Worm (Caenorhabditis elegans) whole organism, L1 larva: ENCODE results near the gene gcy-9.

Experiments
- C04F5.9 ChIP-seq: sonication (generic microtip); optimal IDR thresholded peaks from 2 replicates; lab custom pipeline; 2016; ENCODE audit warnings: missing genetic modification characterization, missing compliant biosample characterization
- F16B12.6 ChIP-seq: fragments of 150-350 bp; optimal IDR thresholded peaks from 2 replicates; lab custom pipeline; 2014; ENCODE audit warnings: missing biosample characterization, missing genetic modification characterization
- Y116A8C.19 ChIP-seq: sonication (generic microtip); optimal IDR thresholded peaks from 2 replicates; lab custom pipeline; 2016; ENCODE audit warnings: missing compliant biosample characterization, missing genetic modification characterization, borderline replicate concordance
- alr-1 ChIP-seq: fragments of 200-800 bp; sonication (Bioruptor generic); optimal IDR thresholded peaks from 2 replicates; lab custom pipeline; 2018; ENCODE audit warnings: borderline replicate concordance, mild to moderate bottlenecking, missing genetic modification characterization, missing compliant biosample characterization
- aly-2 ChIP-seq: fragments of 150-350 bp; optimal IDR thresholded peaks from 2 replicates; lab custom pipeline; 2014; ENCODE audit warnings: missing biosample characterization, missing genetic modification characterization
- blmp-1 ChIP-seq: fragments of 150-350 bp; optimal IDR thresholded peaks from 2 replicates; lab custom pipeline; 2014; ENCODE audit warnings: missing biosample characterization, missing genetic modification characterization
- ceh-63 ChIP-seq: fragments of 200-800 bp; sonication (Bioruptor generic); optimal IDR thresholded peaks from 2 replicates; lab custom pipeline; 2018; ENCODE audit warnings: mild to moderate bottlenecking, missing genetic modification characterization, missing compliant biosample characterization
- ceh-8 ChIP-seq: fragments of 200-800 bp; sonication (Bioruptor generic); optimal IDR thresholded peaks from 2 replicates; lab custom pipeline; 2018; ENCODE audit warnings: mild to moderate bottlenecking, missing genetic modification characterization, moderate library complexity, missing compliant biosample characterization
- ces-1 ChIP-seq: fragments of 150-350 bp; optimal IDR thresholded peaks from 2 replicates; lab custom pipeline; 2014; ENCODE audit warnings: missing biosample characterization, missing genetic modification reagents, missing genetic modification characterization
- dsc-1 ChIP-seq: sonication (generic microtip); optimal IDR thresholded peaks from 2 replicates; lab custom pipeline; 2016; ENCODE audit warnings: mild to moderate bottlenecking, missing genetic modification characterization, missing compliant biosample characterization
- efl-1 ChIP-seq, 4 experiments: fragments of 150-350 bp; optimal IDR thresholded peaks in 3 of 4; peaks in 1 of 4; 1 replicate in 1 of 4; 2 replicates in 3 of 4; lab custom pipeline; 2014; ENCODE audit warnings: missing biosample characterization in 2 of 4, missing genetic modification characterization in 2 of 4, missing genetic modification reagents in 2 of 4
- efl-3 ChIP-seq: fragments of 200-800 bp; sonication (Bioruptor generic); optimal IDR thresholded peaks from 2 replicates; lab custom pipeline; 2018; ENCODE audit warnings: mild to moderate bottlenecking, missing genetic modification characterization, missing compliant biosample characterization
- egl-13 ChIP-seq: sonication (generic microtip); optimal IDR thresholded peaks from 2 replicates; lab custom pipeline; 2016; ENCODE audit warnings: missing genotype, missing genetic modification reagents, missing genetic modification characterization, missing compliant biosample characterization
- elt-2 ChIP-seq: sonication (generic microtip); optimal IDR thresholded peaks from 2 replicates; lab custom pipeline; 2016; ENCODE audit warnings: missing genetic modification characterization, mild to moderate bottlenecking, inconsistent platforms, missing compliant biosample characterization, missing genetic modification reagents
- elt-3 ChIP-seq, 6 experiments: fragments of 150-350 bp in 1 of 6; sonication (generic microtip); optimal IDR thresholded peaks; 2 replicates each; lab custom pipeline; 2017 to 2018; ENCODE audit warnings: missing biosample characterization in 6 of 6, missing genetic modification characterization in 6 of 6, inconsistent platforms in 1 of 6
- fkh-10 ChIP-seq: sonication (generic microtip); optimal IDR thresholded peaks from 2 replicates; lab custom pipeline; 2017; ENCODE audit warnings: missing biosample characterization, missing genetic modification reagents, missing genetic modification characterization
- fkh-8 ChIP-seq: sonication (generic microtip); optimal IDR thresholded peaks from 2 replicates; lab custom pipeline; 2016; ENCODE audit warnings: mild to moderate bottlenecking, missing genetic modification characterization, missing compliant biosample characterization
- hpl-2 ChIP-seq: fragments of 150-350 bp; optimal IDR thresholded peaks from 2 replicates; lab custom pipeline; 2014; ENCODE audit warnings: missing biosample characterization, missing genetic modification reagents, missing genetic modification characterization
- irx-1 ChIP-seq: sonication (generic microtip); optimal IDR thresholded peaks from 2 replicates; lab custom pipeline; 2016; ENCODE audit warnings: missing genetic modification characterization, missing compliant biosample characterization
- lin-14 ChIP-seq: fragments of 200-800 bp; sonication (Bioruptor generic); optimal IDR thresholded peaks from 2 replicates; lab custom pipeline; 2018; ENCODE audit warnings: mild to moderate bottlenecking, missing genetic modification characterization, moderate library complexity, missing compliant biosample characterization
- lin-35 ChIP-seq, 2 experiments: fragments of 150-350 bp; optimal IDR thresholded peaks; 2 replicates each; lab custom pipeline; 2014; ENCODE audit warnings: missing biosample characterization in 2 of 2, missing genetic modification characterization in 2 of 2, missing genetic modification reagents in 2 of 2
- mab-9 ChIP-seq: fragments of 200-800 bp; sonication (Bioruptor generic); IDR thresholded peaks from 2 replicates; pipeline ENCODE4 v1.3.6; 2022; ENCODE audit warnings: missing genetic modification reagents, missing genetic modification characterization, missing compliant biosample characterization
- mep-1 ChIP-seq: fragments of 150-350 bp; optimal IDR thresholded peaks from 2 replicates; lab custom pipeline; 2014; ENCODE audit warnings: missing biosample characterization, missing genetic modification characterization
- nhr-237 ChIP-seq: fragments of 150-350 bp; optimal IDR thresholded peaks from 2 replicates; lab custom pipeline; 2014; ENCODE audit warnings: missing biosample characterization, missing genetic modification characterization
- nhr-84 ChIP-seq: sonication (generic microtip); optimal IDR thresholded peaks from 2 replicates; lab custom pipeline; 2017; ENCODE audit warnings: missing biosample characterization, missing genetic modification characterization
- pax-3 ChIP-seq: fragments of 200-800 bp; sonication (Bioruptor generic); optimal IDR thresholded peaks from 2 replicates; lab custom pipeline; 2018; ENCODE audit warnings: mild to moderate bottlenecking, missing genetic modification characterization, moderate library complexity, missing compliant biosample characterization
- pqm-1 ChIP-seq: sonication (generic microtip); optimal IDR thresholded peaks from 3 replicates; lab custom pipeline; 2017; ENCODE audit warnings: missing biosample characterization, missing genetic modification characterization
- rnt-1 ChIP-seq: sonication (generic microtip); optimal IDR thresholded peaks from 2 replicates; lab custom pipeline; 2016; ENCODE audit warnings: mild to moderate bottlenecking, missing genetic modification characterization, moderate library complexity, missing compliant biosample characterization
- snu-23 ChIP-seq: sonication (generic microtip); optimal IDR thresholded peaks from 2 replicates; lab custom pipeline; 2016; ENCODE audit warnings: missing genetic modification characterization, missing compliant biosample characterization
- sptf-1 ChIP-seq: fragments of 150-350 bp; optimal IDR thresholded peaks from 2 replicates; lab custom pipeline; 2014; ENCODE audit warnings: missing biosample characterization, missing genetic modification characterization
- swsn-7 ChIP-seq: sonication (generic microtip); optimal IDR thresholded peaks from 2 replicates; lab custom pipeline; 2016; ENCODE audit warnings: missing genetic modification characterization, missing compliant biosample characterization
- tbx-2 ChIP-seq: sonication (generic microtip); optimal IDR thresholded peaks from 2 replicates; lab custom pipeline; 2016; ENCODE audit warnings: missing genetic modification characterization, missing compliant biosample characterization
- unc-130 ChIP-seq: fragments of 150-350 bp; optimal IDR thresholded peaks from 2 replicates; lab custom pipeline; 2017; ENCODE audit warnings: missing biosample characterization, missing genetic modification characterization, inconsistent platforms
- unc-30 ChIP-seq: sonication (generic microtip); optimal IDR thresholded peaks from 2 replicates; lab custom pipeline; 2017; ENCODE audit warnings: missing biosample characterization, missing genetic modification characterization
- unc-86 ChIP-seq: sonication (generic microtip); optimal IDR thresholded peaks from 2 replicates; lab custom pipeline; 2016; ENCODE audit warnings: missing genetic modification characterization, missing compliant biosample characterization
- zag-1 ChIP-seq: fragments of 150-350 bp; optimal IDR thresholded peaks from 2 replicates; lab custom pipeline; 2014; ENCODE audit warnings: missing biosample characterization, missing genetic modification characterization
- ztf-4 ChIP-seq: fragments of 150-350 bp; optimal IDR thresholded peaks from 2 replicates; lab custom pipeline; 2014; ENCODE audit warnings: missing biosample characterization, missing genetic modification characterization

gcy-9 gene

ce11 chrX:11368417-11368816 lies 30.7 kb upstream of the gcy-9 start, which contains the start of gene ttyh-1:
Gene ttyh-1 (plus strand): TSS chrX:11368717.
- TF ChIP-seq unc-86 (tag; lab: Kevin White, UChicago): no peak
- TF ChIP-seq swsn-7 (tag; lab: Kevin White, UChicago): no peak
- no peak for TF ChIP-seq elt-3 (tag; optimal IDR thresholded peaks at IDR 0.05; lab: Kevin White, UChicago)
- TF ChIP-seq nhr-237 (tag; lab: Kevin White, UChicago): no peak
- TF ChIP-seq ceh-63: no peak
- TF ChIP-seq blmp-1 (tag; lab: Kevin White, UChicago): no peak
- TF ChIP-seq efl-1 (optimal IDR thresholded peaks at IDR 0.05; lab: Kevin White, UChicago): no peak
- no peak for TF ChIP-seq efl-1 (GFP tag; optimal IDR thresholded peaks at IDR 0.05 in 1 of 2; lab: Kevin White, UChicago)
- no peak for TF ChIP-seq unc-30 (tag; lab: Kevin White, UChicago)
- no peak for TF ChIP-seq tbx-2 (tag; lab: Kevin White, UChicago)
- TF ChIP-seq nhr-84 (tag; lab: Kevin White, UChicago): no peak
- no peak for TF ChIP-seq sptf-1 (tag; lab: Kevin White, UChicago)
- TF ChIP-seq elt-2 (tag; lab: Kevin White, UChicago): no peak

- TF ChIP-seq dsc-1 (tag; lab: Kevin White, UChicago) (peak; percentile 52), F16B12.6 (no peak), tbx-2 (tag; lab: Kevin White, UChicago) (no peak), Y116A8C.19 (tag; lab: Kevin White, UChicago) (no peak), ceh-63 (no peak), nhr-84 (tag; lab: Kevin White, UChicago) (no peak), rnt-1 (no peak), lin-14 (peak; percentile 42), fkh-8 (tag; lab: Kevin White, UChicago) (peak; percentile 4)
Measured at ce11 chrX:11367640-11368039, 30.0 kb upstream of the gcy-9 start.

- no peak for TF ChIP-seq zag-1
- TF ChIP-seq efl-1 (optimal IDR thresholded peaks at IDR 0.05; lab: Kevin White, UChicago): no peak
- TF ChIP-seq efl-1 (GFP tag; optimal IDR thresholded peaks at IDR 0.05 in 1 of 2; lab: Kevin White, UChicago): peak in 1 of 2 experiments; percentile 58
- TF ChIP-seq, all 84 proteins: peak for 1
Measured at ce11 chrX:11367087-11367486, 29.4 kb upstream of the gcy-9 start.

- TF ChIP-seq hpl-2 (GFP tag; lab: Kevin White, UChicago) (no peak), swsn-7 (tag; lab: Kevin White, UChicago) (no peak), ceh-8 (GFP tag; lab: Kevin White, UChicago) (no peak), sptf-1 (tag; lab: Kevin White, UChicago) (no peak), ces-1 (no peak), egl-13 (tag; lab: Kevin White, UChicago) (no peak), alr-1 (tag; lab: Kevin White, UChicago) (no peak), elt-2 (tag; lab: Kevin White, UChicago) (no peak), ztf-4 (tag; lab: Kevin White, UChicago) (no peak), efl-3 (no peak), fkh-10 (GFP tag; lab: Kevin White, UChicago) (no peak), aly-2 (no peak), lin-35 (GFP tag; optimal IDR thresholded peaks at IDR 0.05; lab: Kevin White, UChicago) (no peak)
- TF ChIP-seq, all 84 proteins: peak for 0
Measured at ce11 chrX:11365995-11366394, 28.3 kb upstream of the gcy-9 start.

- TF ChIP-seq pax-3 (no peak), mep-1 (tag; lab: Kevin White, UChicago) (no peak), unc-130 (tag; lab: Kevin White, UChicago) (no peak), irx-1 (tag; lab: Kevin White, UChicago) (no peak), pqm-1 (tag; lab: Kevin White, UChicago) (no peak), fkh-8 (tag; lab: Kevin White, UChicago) (no peak), efl-1 (optimal IDR thresholded peaks at IDR 0.05; lab: Kevin White, UChicago) (no peak), efl-1 (GFP tag; optimal IDR thresholded peaks at IDR 0.05 in 1 of 2; lab: Kevin White, UChicago) (peak in 1 of 2 experiments; percentile 34), snu-23 (GFP tag; lab: Kevin White, UChicago) (no peak), C04F5.9 (tag; lab: Kevin White, UChicago) (no peak), mab-9 (GFP tag; lab: Robert Waterston, UW) (no peak), zag-1 (no peak), dsc-1 (tag; lab: Kevin White, UChicago) (no peak), lin-14 (peak; percentile 43), swsn-7 (tag; lab: Kevin White, UChicago) (no peak)
Measured at ce11 chrX:11364914-11365313, 27.2 kb upstream of the gcy-9 start.
